Worm (Caenorhabditis elegans): ENCODE measurements around the gene gpa-18.
A peak's percentile ranks its signal among the peaks of the same experiment; 100 is the strongest.

Gene gpa-18

ce11 chrIV:5183755-5184166 is 11.7 kb downstream of the gpa-18 start, which contains the start of gene W03F8.4 (continued):
- TF ChIP-seq madf-6 (GFP tag; IDR thresholded peaks at IDR 0.05) = peak; percentile 88
- TF ChIP-seq B0019.2 (GFP tag; conservative IDR thresholded peaks at IDR 0.05) = no peak; the same call in 1 of the 2 replicates
- peak; percentile 41 for TF ChIP-seq athp-1 (tag; optimal IDR thresholded peaks at IDR 0.05)
- no peak for TF ChIP-seq tbx-9 (tag; optimal IDR thresholded peaks at IDR 0.05; ENCODE audit: borderline replicate concordance)
- peak; percentile 94 for TF ChIP-seq mcd-1 (GFP tag; IDR thresholded peaks at IDR 0.05)
- TF ChIP-seq rcor-1 (GFP tag; IDR thresholded peaks at IDR 0.05) = peak; percentile 90
- TF ChIP-seq hsf-1 (GFP tag; IDR thresholded peaks at IDR 0.05) = peak; percentile 75
- no peak for TF ChIP-seq ztf-3 (GFP tag; optimal IDR thresholded peaks at IDR 0.05)
- peak; percentile 87 for TF ChIP-seq D2030.7 (GFP tag; IDR thresholded peaks at IDR 0.05)
- TF ChIP-seq egl-18 (GFP tag; IDR thresholded peaks at IDR 0.05) = 0 out of 2 replicates have a peak, but pooled peaks have one; percentile 64
- no peak for TF ChIP-seq let-526 (GFP tag; IDR thresholded peaks at IDR 0.05)
- no peak for TF ChIP-seq F57C9.4 (tag; optimal IDR thresholded peaks at IDR 0.05)
- peak; percentile 90 for TF ChIP-seq B0336.3 (GFP tag; IDR thresholded peaks at IDR 0.05)
- TF ChIP-seq ztf-26 (tag; optimal IDR thresholded peaks at IDR 0.05) = peak; percentile 84
- no peak for TF ChIP-seq pha-4 (tag; optimal IDR thresholded peaks at IDR 0.05)
- peak; percentile 88 for TF ChIP-seq snpc-4 (GFP tag; optimal IDR thresholded peaks at IDR 0.05)
- TF ChIP-seq snpc-4 (tag; optimal IDR thresholded peaks at IDR 0.05) = peak; percentile 82 to 95 (median 94)
- TF ChIP-seq lin-54 (GFP tag; optimal IDR thresholded peaks at IDR 0.05) = peak; percentile 99
- TF ChIP-seq pbrm-1 (GFP tag; IDR thresholded peaks at IDR 0.05) = peak; percentile 95
- peak; percentile 83; the same call in 1 of the 2 replicates for TF ChIP-seq Y56A3A.18 (GFP tag; IDR thresholded peaks at IDR 0.05)
- TF ChIP-seq unc-130 (GFP tag; optimal IDR thresholded peaks at IDR 0.05) = peak; percentile 47
- peak; percentile 65 for TF ChIP-seq nhr-80 (tag; optimal IDR thresholded peaks at IDR 0.05)
- peak; percentile 75 for TF ChIP-seq tbp1 (GFP tag; optimal IDR thresholded peaks at IDR 0.05)
- peak; percentile 11 for TF ChIP-seq akir-1 (GFP tag; optimal IDR thresholded peaks at IDR 0.05)
- peak; percentile 67 for TF ChIP-seq F23B12.7 (tag; optimal IDR thresholded peaks at IDR 0.05; ENCODE audit: insufficient read depth)
- no peak for TF ChIP-seq Y79H2A.3 (GFP tag; conservative IDR thresholded peaks at IDR 0.05)
- TF ChIP-seq ceh-58 (GFP tag; IDR thresholded peaks at IDR 0.05) = no peak
- TF ChIP-seq zfh-2 (GFP tag; conservative IDR thresholded peaks at IDR 0.05) = peak; percentile 56; the same call in 1 of the 2 replicates
- TF ChIP-seq tlf-1 (GFP tag; optimal IDR thresholded peaks at IDR 0.05) = peak; percentile 91
- TF ChIP-seq snpc-1.1 (tag; optimal IDR thresholded peaks at IDR 0.05; ENCODE audit: insufficient read depth) = peak; percentile 76
- TF ChIP-seq hrde-1 (tag; optimal IDR thresholded peaks at IDR 0.05; ENCODE audit: borderline replicate concordance) = peak; percentile 1
- peak; percentile 91 for TF ChIP-seq efl-1 (GFP tag; optimal IDR thresholded peaks at IDR 0.05)
- TF ChIP-seq ets-4 (GFP tag; optimal IDR thresholded peaks at IDR 0.05) = no peak
- peak; percentile 77 for TF ChIP-seq lir-1 (GFP tag; conservative IDR thresholded peaks at IDR 0.05)
- peak; percentile 83 for TF ChIP-seq C06A6.2 (GFP tag; conservative IDR thresholded peaks at IDR 0.05)
- TF ChIP-seq hmg-20 (GFP tag; IDR thresholded peaks at IDR 0.05) = peak; percentile 86
- peak; percentile 96 for TF ChIP-seq dox-1 (GFP tag; IDR thresholded peaks at IDR 0.05)
- no peak for TF ChIP-seq nhr-179 (tag; optimal IDR thresholded peaks at IDR 0.05)
- TF ChIP-seq nhr-27 (tag; optimal IDR thresholded peaks at IDR 0.05) = no peak
- no peak for TF ChIP-seq ceh-40 (GFP tag; IDR thresholded peaks at IDR 0.05)
- no peak for TF ChIP-seq hlh-26 (GFP tag; conservative IDR thresholded peaks at IDR 0.05)
- peak; percentile 36 for TF ChIP-seq chd-7 (tag; optimal IDR thresholded peaks at IDR 0.05)
- no peak for TF ChIP-seq lag-1 (GFP tag; IDR thresholded peaks at IDR 0.05)
- TF ChIP-seq ekl-4 (GFP tag; IDR thresholded peaks at IDR 0.05) = peak; percentile 93

All from whole organism, young adult.